Worm (Caenorhabditis elegans) whole organism, L4 larva: ENCODE results near the gene eol-1.
A peak's percentile ranks its signal among the peaks of the same experiment; 100 is the strongest.

Source experiments
- F26F4.8 ChIP-seq: fragments of 200-800 bp; sonication (Bioruptor generic); conservative IDR thresholded peaks from 2 replicates; pipeline ENCODE4 v1.3.6; 2022; ENCODE audit warnings: missing genetic modification characterization, missing compliant biosample characterization
- F44E2.7 ChIP-seq: fragments of 200-800 bp; sonication (Bioruptor generic); IDR thresholded peaks from 2 replicates; pipeline ENCODE4 v2.1.2; 2022; ENCODE audit warnings: missing genetic modification characterization, missing compliant biosample characterization
- T26A8.4 ChIP-seq: fragments of 200-800 bp; sonication (Bioruptor generic); IDR thresholded peaks from 2 replicates; pipeline ENCODE4 v1.3.6; 2022; ENCODE audit warnings: missing genetic modification characterization, missing compliant biosample characterization
- Y5F2A.4 ChIP-seq: fragments of 200-800 bp; sonication (Bioruptor generic); optimal IDR thresholded peaks from 2 replicates; lab custom pipeline; 2018; ENCODE audit warnings: mild to moderate bottlenecking, missing genetic modification characterization, missing compliant biosample characterization
- ZK546.5 ChIP-seq, 2 experiments: sonication (generic microtip); optimal IDR thresholded peaks; 2 replicates each; lab custom pipeline; 2017; ENCODE audit warnings: missing biosample characterization in 2 of 2, missing genetic modification characterization in 2 of 2
- aha-1 ChIP-seq: fragments of 150-350 bp; peaks from one replicate; lab custom pipeline; 2014; ENCODE audit warnings: missing biosample characterization, missing genetic modification characterization
- aly-2 ChIP-seq: sonication (generic microtip); optimal IDR thresholded peaks from 2 replicates; lab custom pipeline; 2018; ENCODE audit warnings: missing biosample characterization, missing genetic modification characterization
- ceh-20 ChIP-seq: fragments of 200-800 bp; sonication (Bioruptor generic); IDR thresholded peaks from 2 replicates; pipeline ENCODE4 v1.3.6; 2022; ENCODE audit warnings: missing genetic modification reagents, missing genetic modification characterization, missing compliant biosample characterization
- ceh-32 ChIP-seq: sonication (generic microtip); optimal IDR thresholded peaks from 2 replicates; lab custom pipeline; 2016; ENCODE audit warnings: mild to moderate bottlenecking, missing genetic modification characterization, missing compliant biosample characterization; ENCODE audit not compliant: poor library complexity
- ces-1 ChIP-seq: fragments of 150-350 bp; sonication (generic microtip); optimal IDR thresholded peaks from 4 replicates; lab custom pipeline; 2014; ENCODE audit warnings: missing biosample characterization, missing genetic modification reagents, missing genetic modification characterization
- ctbp-1 ChIP-seq: fragments of 200-800 bp; sonication (Bioruptor generic); IDR thresholded peaks from 2 replicates; pipeline ENCODE4 v1.3.6; 2022; ENCODE audit warnings: missing genetic modification reagents, missing genetic modification characterization, missing compliant biosample characterization
- daf-16 ChIP-seq, 3 experiments: sonication (generic microtip); optimal IDR thresholded peaks; 2 replicates each; lab custom pipeline; 2016 to 2017; ENCODE audit warnings: missing genetic modification characterization in 3 of 3, missing genetic modification reagents in 3 of 3, mild to moderate bottlenecking in 2 of 3, missing compliant biosample characterization in 2 of 3, missing biosample characterization in 1 of 3, moderate library complexity in 1 of 3
- dmd-6 ChIP-seq: fragments of 200-800 bp; sonication (Bioruptor generic); IDR thresholded peaks from 2 replicates; pipeline ENCODE4 v1.3.6; 2022; ENCODE audit warnings: missing genetic modification reagents, missing genetic modification characterization, missing compliant biosample characterization
- duxl-1 ChIP-seq: sonication (generic microtip); optimal IDR thresholded peaks from 2 replicates; lab custom pipeline; 2016; ENCODE audit warnings: mild to moderate bottlenecking, missing genetic modification characterization, moderate library complexity, missing compliant biosample characterization; ENCODE audit not compliant: poor library complexity
- hif-1 ChIP-seq, 2 experiments: sonication (generic microtip); optimal IDR thresholded peaks; 2 replicates each; lab custom pipeline; 2016 to 2017; ENCODE audit warnings: missing compliant biosample characterization in 2 of 2, missing genetic modification characterization in 2 of 2, missing genetic modification reagents in 2 of 2, missing genotype in 2 of 2, mild to moderate bottlenecking in 1 of 2
- hlh-30 ChIP-seq: sonication (generic microtip); optimal IDR thresholded peaks from 2 replicates; lab custom pipeline; 2017; ENCODE audit warnings: antibody characterized with exemption, mild to moderate bottlenecking, missing genetic modification characterization, missing compliant biosample characterization; ENCODE audit not compliant: insufficient read depth
- lin-29 ChIP-seq: fragments of 200-800 bp; sonication (Bioruptor generic); IDR thresholded peaks from 2 replicates; pipeline ENCODE4 v1.3.6; 2022; ENCODE audit warnings: missing genetic modification reagents, missing genetic modification characterization, missing compliant biosample characterization
- mxl-2 ChIP-seq: fragments of 200-800 bp; sonication (Bioruptor generic); conservative IDR thresholded peaks from 2 replicates; pipeline ENCODE4 v1.3.6; 2022; ENCODE audit warnings: missing genetic modification reagents, missing genetic modification characterization, missing compliant biosample characterization
- nhr-102 ChIP-seq: sonication (generic microtip); optimal IDR thresholded peaks from 2 replicates; lab custom pipeline; 2016; ENCODE audit warnings: mild to moderate bottlenecking, missing genetic modification characterization, moderate library complexity, missing compliant biosample characterization
- nhr-11 ChIP-seq: fragments of 150-350 bp; optimal IDR thresholded peaks from 2 replicates; lab custom pipeline; 2014; ENCODE audit warnings: missing biosample characterization, missing genetic modification characterization
- nhr-28 ChIP-seq: fragments of 150-350 bp; optimal IDR thresholded peaks from 2 replicates; lab custom pipeline; 2014; ENCODE audit warnings: missing biosample characterization, missing genetic modification characterization
- php-3 ChIP-seq: fragments of 200-800 bp; sonication (Bioruptor generic); IDR thresholded peaks from 2 replicates; pipeline ENCODE4 v1.3.6; 2022; ENCODE audit warnings: missing genetic modification reagents, missing genetic modification characterization, missing compliant biosample characterization
- pqm-1 ChIP-seq: sonication (generic microtip); optimal IDR thresholded peaks from 2 replicates; lab custom pipeline; 2017; ENCODE audit warnings: missing biosample characterization, missing genetic modification characterization
- snpc-1.2 ChIP-seq: fragments of 200-800 bp; sonication (Bioruptor generic); IDR thresholded peaks from 2 replicates; pipeline ENCODE4 v1.3.6; 2022; ENCODE audit warnings: missing genetic modification reagents, missing genetic modification characterization, missing compliant biosample characterization
- zfp-3 ChIP-seq: fragments of 200-800 bp; sonication (Bioruptor generic); conservative IDR thresholded peaks from 2 replicates; pipeline ENCODE4 v1.3.6; 2022; ENCODE audit warnings: missing genetic modification reagents, missing genetic modification characterization, missing compliant biosample characterization
- ztf-7 ChIP-seq: fragments of 150-350 bp; optimal IDR thresholded peaks from 2 replicates; lab custom pipeline; 2014; ENCODE audit warnings: missing biosample characterization, missing genetic modification characterization

Gene eol-1

ce11 chrV:13954056-13954455, 26.7 kb downstream of the eol-1 start, which contains the start of gene swt-6:
Gene swt-6 (plus strand): TSS chrV:13954356.
- peak; percentile 7 for TF ChIP-seq aha-1 (tag; lab: Kevin White, UChicago)
- peak; percentile 87 for TF ChIP-seq nhr-28 (tag; lab: Kevin White, UChicago)
- peak; percentile 17 for TF ChIP-seq pqm-1
- TF ChIP-seq lin-29: no peak
- TF ChIP-seq, all 104 proteins: peak for 3

- TF ChIP-seq aly-2 (no peak), nhr-28 (tag; lab: Kevin White, UChicago) (peak; percentile 10)
Measured at ce11 chrV:13953191-13953590, 27.5 kb downstream of the eol-1 start, which contains the start of gene R10D12.8. Gene R10D12.8 (minus strand): TSS chrV:13953291.

- TF ChIP-seq T26A8.4 (GFP tag; lab: Robert Waterston, UW) (no peak), hif-1 (tag; optimal IDR thresholded peaks at IDR 0.05; lab: Kevin White, UChicago) (no peak), ceh-20 (no peak), F26F4.8 (GFP tag; lab: Robert Waterston, UW) (no peak), snpc-1.2 (GFP tag; lab: Robert Waterston, UW) (no peak), mxl-2 (GFP tag; lab: Robert Waterston, UW) (no peak)
Measured at ce11 chrV:13949752-13950151, 31.0 kb downstream of the eol-1 start, which contains the start of gene R10D12.7. Gene R10D12.7 (plus strand): TSS chrV:13950052.

- peak; percentile 52 for TF ChIP-seq nhr-28 (tag; lab: Kevin White, UChicago)
- TF ChIP-seq zfp-3 (GFP tag; lab: Robert Waterston, UW): no peak
- TF ChIP-seq pqm-1: peak; percentile 3
Measured at ce11 chrV:13949010-13949409, 31.7 kb downstream of the eol-1 start, which contains the start of gene R10D12.6. Gene R10D12.6 (plus strand): TSS chrV:13949310.

ce11 chrV:13946385-13947019, 34.2 kb downstream of the eol-1 start, which contains the start of the genes srx-10 and clec-226:
Gene srx-10 (minus strand): TSS chrV:13946485.
Gene clec-226 (plus strand): TSS chrV:13946969.
- TF ChIP-seq hlh-30 (tag; lab: Kevin White, UChicago) (no peak), ceh-32 (no peak)

- TF ChIP-seq snpc-1.2 (GFP tag; lab: Robert Waterston, UW) (no peak), ztf-7 (tag; lab: Kevin White, UChicago) (no peak), mxl-2 (GFP tag; lab: Robert Waterston, UW) (no peak), nhr-102 (no peak), Y5F2A.4 (GFP tag; lab: Kevin White, UChicago) (no peak), php-3 (GFP tag; lab: Robert Waterston, UW) (no peak), ZK546.5 (tag; optimal IDR thresholded peaks at IDR 0.05; lab: Kevin White, UChicago) (no peak), daf-16 (GFP tag; optimal IDR thresholded peaks at IDR 0.05; lab: Kevin White, UChicago) (no peak), daf-16 (tag; optimal IDR thresholded peaks at IDR 0.05; lab: Kevin White, UChicago) (no peak), ces-1 (GFP tag; lab: Kevin White, UChicago) (no peak), duxl-1 (tag; lab: Kevin White, UChicago) (no peak), dmd-6 (no peak), F44E2.7 (GFP tag; lab: Robert Waterston, UW) (no peak), aly-2 (no peak)
Measured at ce11 chrV:13942082-13942481, 38.6 kb downstream of the eol-1 start, which contains the start of gene dpr-1. Gene dpr-1 (minus strand): TSS chrV:13942182.

- peak; percentile 6 for TF ChIP-seq nhr-11 (tag; lab: Kevin White, UChicago)
- peak; percentile 41 for TF ChIP-seq aha-1 (tag; lab: Kevin White, UChicago)
- TF ChIP-seq ctbp-1 (GFP tag; lab: Robert Waterston, UW): no peak
Measured at ce11 chrV:13936850-13937249, 43.9 kb downstream of the eol-1 start, which contains the start of gene srw-145. Gene srw-145 (plus strand): TSS chrV:13937150.
